Fruit fly (Drosophila melanogaster) whole organism, embryonic: ENCODE results near the gene H2.0.

Experiments used
- ATbp ChIP-seq: fragments of 200-800 bp; sonication (Bioruptor generic); optimal IDR thresholded peaks from 2 replicates; lab custom pipeline; 2017; ENCODE audit warnings: missing biosample characterization, mild to moderate bottlenecking, missing genetic modification characterization, missing genetic modification reagents
- Antp ChIP-seq: fragments of 200-800 bp; sonication (Bioruptor generic); optimal IDR thresholded peaks from 3 replicates; lab custom pipeline; 2016; ENCODE audit warnings: missing biosample characterization, missing genetic modification characterization
- CG10267 ChIP-seq: fragments of 200-800 bp; sonication (Bioruptor generic); optimal IDR thresholded peaks from 2 replicates; lab custom pipeline; 2018; ENCODE audit warnings: missing biosample characterization, mild to moderate bottlenecking, missing genetic modification characterization, moderate library complexity
- CG10321 ChIP-seq: fragments of 200-800 bp; sonication (Bioruptor generic); IDR thresholded peaks from 2 replicates; pipeline ENCODE4 v1.3.6; 2022; ENCODE audit warnings: missing biosample characterization, missing genetic modification characterization
- CG11723 ChIP-seq: fragments of 200-800 bp; sonication (Bioruptor generic); optimal IDR thresholded peaks from 2 replicates; lab custom pipeline; 2017; ENCODE audit warnings: missing biosample characterization, mild to moderate bottlenecking, missing genetic modification characterization
- CG12104 ChIP-seq: fragments of 200-800 bp; sonication (Bioruptor generic); optimal IDR thresholded peaks from 3 replicates; lab custom pipeline; 2016; ENCODE audit warnings: missing biosample characterization, missing genetic modification characterization
- CG12299 ChIP-seq: fragments of 200-800 bp; sonication (Bioruptor generic); optimal IDR thresholded peaks from 2 replicates; lab custom pipeline; 2018; ENCODE audit warnings: missing biosample characterization, mild to moderate bottlenecking, missing genetic modification characterization
- CG12391 ChIP-seq: fragments of 200-800 bp; sonication (Bioruptor generic); optimal IDR thresholded peaks from 3 replicates; lab custom pipeline; 2018; ENCODE audit warnings: missing biosample characterization, mild to moderate bottlenecking, missing genetic modification characterization, moderate library complexity
- CG13775 ChIP-seq: fragments of 200-800 bp; sonication (Bioruptor generic); optimal IDR thresholded peaks from 3 replicates; lab custom pipeline; 2017; ENCODE audit warnings: missing biosample characterization, mild to moderate bottlenecking, missing genetic modification characterization
- CG13894 ChIP-seq: fragments of 200-800 bp; sonication (Bioruptor generic); optimal IDR thresholded peaks from 3 replicates; lab custom pipeline; 2018; ENCODE audit warnings: missing biosample characterization, mild to moderate bottlenecking, missing genetic modification characterization, moderate library complexity
- CG1529 ChIP-seq: fragments of 200-800 bp; sonication (Bioruptor generic); optimal IDR thresholded peaks from 3 replicates; lab custom pipeline; 2018; ENCODE audit warnings: missing biosample characterization, missing genetic modification characterization
- CG17612 ChIP-seq: fragments of 200-800 bp; sonication (Bioruptor generic); IDR thresholded peaks from 2 replicates; pipeline ENCODE4 v1.3.6; 2022; ENCODE audit warnings: missing biosample characterization, missing genetic modification characterization
- CG2678 ChIP-seq: fragments of 200-800 bp; sonication (Bioruptor generic); optimal IDR thresholded peaks from 3 replicates; lab custom pipeline; 2019; ENCODE audit warnings: missing biosample characterization, mild to moderate bottlenecking, missing genetic modification characterization, moderate library complexity
- CG30020 ChIP-seq: fragments of 200-800 bp; optimal IDR thresholded peaks from 2 replicates; lab custom pipeline; 2019; ENCODE audit warnings: missing biosample characterization, mild to moderate bottlenecking, missing genetic modification characterization, moderate library complexity
- CG31224 ChIP-seq: fragments of 200-800 bp; sonication (Bioruptor generic); IDR thresholded peaks from 2 replicates; pipeline ENCODE4 v1.3.6; 2022; ENCODE audit warnings: missing biosample characterization, missing genetic modification characterization
- CG32767 ChIP-seq: fragments of 200-800 bp; sonication (Bioruptor generic); IDR thresholded peaks from 2 replicates; pipeline ENCODE4 v1.3.6; 2022; ENCODE audit warnings: missing biosample characterization, missing genetic modification characterization
- CG33557 ChIP-seq: fragments of 200-800 bp; sonication (Bioruptor generic); optimal IDR thresholded peaks from 2 replicates; lab custom pipeline; 2019; ENCODE audit warnings: missing biosample characterization, mild to moderate bottlenecking, missing genetic modification characterization, moderate library complexity
- Chrac-16 ChIP-seq: fragments of 200-800 bp; sonication (Bioruptor generic); optimal IDR thresholded peaks from 3 replicates; lab custom pipeline; 2016; ENCODE audit warnings: missing biosample characterization, missing genetic modification characterization
- D ChIP-seq, 2 experiments: fragments of 200-800 bp in 1 of 2; fragments of >200 bp in 1 of 2; sonication (Bioruptor generic) in 1 of 2; optimal IDR thresholded peaks; 2 replicates in 1 of 2; 3 replicates in 1 of 2; lab custom pipeline; 2017; ENCODE audit warnings: mild to moderate bottlenecking in 1 of 2, missing biosample characterization in 1 of 2, missing genetic modification characterization in 1 of 2, missing genetic modification reagents in 1 of 2
- Dbx ChIP-seq: fragments of 200-800 bp; sonication (Bioruptor generic); IDR thresholded peaks from 3 replicates; pipeline ENCODE4 v1.3.6; 2022; ENCODE audit warnings: missing biosample characterization, missing genetic modification characterization
- Ets65A ChIP-seq: fragments of 200-800 bp; sonication (Bioruptor generic); peaks from one replicate; lab custom pipeline; 2016; ENCODE audit warnings: missing biosample characterization, missing genetic modification characterization
- Fer1 ChIP-seq: fragments of 200-800 bp; sonication (Bioruptor generic); optimal IDR thresholded peaks from 2 replicates; lab custom pipeline; 2017; ENCODE audit warnings: missing biosample characterization, mild to moderate bottlenecking, missing genetic modification characterization
- HmgD ChIP-seq: fragments of 200-800 bp; sonication (Bioruptor generic); optimal IDR thresholded peaks from 3 replicates; lab custom pipeline; 2016; ENCODE audit warnings: missing biosample characterization, missing genetic modification characterization
- Max ChIP-seq: fragments of 200-800 bp; sonication (Bioruptor generic); optimal IDR thresholded peaks from 2 replicates; lab custom pipeline; 2016; ENCODE audit warnings: missing biosample characterization, mild to moderate bottlenecking, missing genetic modification characterization
- Meics ChIP-seq: fragments of 200-800 bp; sonication (Bioruptor generic); optimal IDR thresholded peaks from 2 replicates; lab custom pipeline; 2017; ENCODE audit warnings: missing biosample characterization, mild to moderate bottlenecking, missing genetic modification characterization
- PHDP ChIP-seq: fragments of 200-800 bp; sonication (Bioruptor generic); optimal IDR thresholded peaks from 3 replicates; lab custom pipeline; 2018; ENCODE audit warnings: missing biosample characterization, mild to moderate bottlenecking, missing genetic modification characterization, moderate library complexity
- Rx ChIP-seq: fragments of 200-800 bp; sonication (Bioruptor generic); IDR thresholded peaks from 2 replicates; pipeline ENCODE4 v1.3.6; 2022; ENCODE audit warnings: missing biosample characterization, missing genetic modification characterization
- Spps ChIP-seq: fragments of 200-800 bp; sonication (Bioruptor generic); optimal IDR thresholded peaks from 2 replicates; lab custom pipeline; 2018; ENCODE audit warnings: missing biosample characterization, mild to moderate bottlenecking, missing genetic modification characterization
- Ssrp ChIP-seq: fragments of 200-800 bp; sonication (Bioruptor generic); optimal IDR thresholded peaks from 2 replicates; lab custom pipeline; 2018; ENCODE audit warnings: missing biosample characterization, mild to moderate bottlenecking, missing genetic modification characterization, moderate library complexity
- ase ChIP-seq: fragments of 200-800 bp; sonication (Bioruptor generic); IDR thresholded peaks from 3 replicates; pipeline ENCODE4 v1.3.6; 2022; ENCODE audit warnings: missing biosample characterization, missing genetic modification characterization
- btn ChIP-seq: fragments of 200-800 bp; sonication (Bioruptor generic); optimal IDR thresholded peaks from 2 replicates; lab custom pipeline; 2016; ENCODE audit warnings: missing biosample characterization, missing genetic modification characterization
- disco-r ChIP-seq: fragments of 200-800 bp; sonication (Bioruptor generic); optimal IDR thresholded peaks from 2 replicates; lab custom pipeline; 2016; ENCODE audit warnings: missing biosample characterization, missing genetic modification characterization
- dysf ChIP-seq: fragments of 200-800 bp; sonication (Bioruptor generic); IDR thresholded peaks from 3 replicates; pipeline ENCODE4 v1.3.6; 2022; ENCODE audit warnings: missing biosample characterization, missing genetic modification characterization
- fd3F ChIP-seq: fragments of 200-800 bp; sonication (Bioruptor generic); optimal IDR thresholded peaks from 2 replicates; lab custom pipeline; 2018; ENCODE audit warnings: missing biosample characterization, mild to moderate bottlenecking, missing genetic modification characterization, moderate library complexity
- gt ChIP-seq: fragments of 200-800 bp; sonication (Bioruptor generic); IDR thresholded peaks from 2 replicates; pipeline ENCODE4 v1.3.6; 2022; ENCODE audit warnings: missing biosample characterization, missing genetic modification characterization
- her ChIP-seq: fragments of 200-800 bp; sonication (Bioruptor generic); optimal IDR thresholded peaks from 2 replicates; lab custom pipeline; 2016; ENCODE audit warnings: missing biosample characterization, missing genetic modification characterization
- inv ChIP-seq: fragments of 200-800 bp; sonication (Bioruptor generic); IDR thresholded peaks from 2 replicates; pipeline ENCODE4 v1.3.6; 2022; ENCODE audit warnings: missing biosample characterization, missing genetic modification characterization; ENCODE audit not compliant: partially characterized antibody
- lab ChIP-seq: fragments of 200-800 bp; sonication (Bioruptor generic); optimal IDR thresholded peaks from 3 replicates; lab custom pipeline; 2017; ENCODE audit warnings: missing biosample characterization, missing genetic modification characterization, mild to moderate bottlenecking, moderate library complexity, missing genetic modification reagents
- lov ChIP-seq, 2 experiments: fragments of 200-800 bp in 1 of 2; fragments of >200 bp in 1 of 2; sonication (Bioruptor generic) in 1 of 2; IDR thresholded peaks in 1 of 2; optimal IDR thresholded peaks in 1 of 2; 2 replicates in 1 of 2; 3 replicates in 1 of 2; pipeline versions ENCODE4 v1.3.6 to Lab custom; 2017 to 2022; ENCODE audit warnings: missing biosample characterization in 1 of 2, missing genetic modification characterization in 1 of 2
- nmo ChIP-seq: fragments of 200-800 bp; sonication (Bioruptor generic); optimal IDR thresholded peaks from 2 replicates; lab custom pipeline; 2018; ENCODE audit warnings: missing biosample characterization, mild to moderate bottlenecking, missing genetic modification characterization, moderate library complexity
- nom ChIP-seq: fragments of 200-800 bp; sonication (Bioruptor generic); optimal IDR thresholded peaks from 2 replicates; lab custom pipeline; 2017; ENCODE audit warnings: missing biosample characterization, missing genetic modification characterization, mild to moderate bottlenecking, moderate library complexity, missing genetic modification reagents
- pfk ChIP-seq: fragments of 200-800 bp; sonication (Bioruptor generic); optimal IDR thresholded peaks from 2 replicates; lab custom pipeline; 2018; ENCODE audit warnings: missing biosample characterization, mild to moderate bottlenecking, missing genetic modification characterization, moderate library complexity
- so ChIP-seq: fragments of 200-800 bp; sonication (Bioruptor generic); IDR thresholded peaks from 3 replicates; pipeline ENCODE4 v1.3.6; 2022; ENCODE audit warnings: missing biosample characterization, missing genetic modification characterization
- stc ChIP-seq: fragments of 200-800 bp; sonication (Bioruptor generic); IDR thresholded peaks from 2 replicates; pipeline ENCODE4 v1.3.6; 2022; ENCODE audit warnings: missing biosample characterization, missing genetic modification characterization
- tgo ChIP-seq: fragments of 200-800 bp; sonication (Bioruptor generic); IDR thresholded peaks from 3 replicates; pipeline ENCODE4 v1.3.6; 2022; ENCODE audit warnings: missing biosample characterization, missing genetic modification characterization
- trem ChIP-seq: fragments of 200-800 bp; optimal IDR thresholded peaks from 3 replicates; lab custom pipeline; 2019; ENCODE audit warnings: missing biosample characterization, mild to moderate bottlenecking, missing genetic modification characterization, moderate library complexity
- twi ChIP-seq: fragments of 200-800 bp; optimal IDR thresholded peaks from 2 replicates; lab custom pipeline; 2019; ENCODE audit warnings: missing biosample characterization, mild to moderate bottlenecking, missing genetic modification characterization, moderate library complexity
- unpg ChIP-seq: fragments of 200-800 bp; sonication (Bioruptor generic); optimal IDR thresholded peaks from 3 replicates; lab custom pipeline; 2018; ENCODE audit warnings: missing biosample characterization, mild to moderate bottlenecking, missing genetic modification characterization, moderate library complexity
- vvl ChIP-seq: fragments of 200-800 bp; sonication (Bioruptor generic); IDR thresholded peaks from 2 replicates; pipeline ENCODE4 v1.3.6; 2022; ENCODE audit warnings: missing biosample characterization, missing genetic modification characterization

The H2.0 gene

dm6 chr2L:6065823-6066222, 46.6 kb upstream of the H2.0 start, which contains the start of the genes Fbw5 and CG9147 (continued):
- peak; percentile 99 for TF ChIP-seq CG12299
- peak; percentile 100 for TF ChIP-seq Ssrp (tag; lab: Kevin White, UChicago)
- peak; percentile 54 for TF ChIP-seq pfk
- peak; percentile 90 for TF ChIP-seq CG10321
- peak; percentile 98 for TF ChIP-seq CG13894 (tag; lab: Kevin White, UChicago)
- TF ChIP-seq unpg (GFP tag; lab: Kevin White, UChicago), result peak; percentile 100
- TF ChIP-seq Fer1, result peak; percentile 98
- TF ChIP-seq CG32767 (GFP tag; lab: Robert Waterston, UW), result peak; percentile 100
- peak; percentile 99 for TF ChIP-seq lab (GFP tag; lab: Kevin White, UChicago)
- peak; percentile 100 for TF ChIP-seq tgo
- peak; percentile 100 for TF ChIP-seq CG12104 (GFP tag; lab: Kevin White, UChicago)
- TF ChIP-seq nom (GFP tag; lab: Kevin White, UChicago), result peak; percentile 97
- TF ChIP-seq dysf (GFP tag; lab: Robert Waterston, UW), result peak; percentile 100
- peak; percentile 99 for TF ChIP-seq stc (GFP tag; lab: Robert Waterston, UW)
- peak; percentile 100 for TF ChIP-seq Ets65A (GFP tag; lab: Kevin White, UChicago)
- TF ChIP-seq D (optimal IDR thresholded peaks at IDR 0.05; lab: Kevin White, UChicago), result no peak
- TF ChIP-seq D (GFP tag; optimal IDR thresholded peaks at IDR 0.05; lab: Kevin White, UChicago), result peak; percentile 99
- peak; percentile 100 for TF ChIP-seq fd3F (GFP tag; lab: Kevin White, UChicago)
- TF ChIP-seq CG10267 (tag; lab: Kevin White, UChicago), result peak; percentile 98
- peak; percentile 100 for TF ChIP-seq Max
- peak; percentile 99 for TF ChIP-seq CG13775 (GFP tag; lab: Kevin White, UChicago)
- no peak for TF ChIP-seq lov (optimal IDR thresholded peaks at IDR 0.05; lab: Kevin White, UChicago)
- peak; percentile 99 for TF ChIP-seq lov (GFP tag; IDR thresholded peaks at IDR 0.05; lab: Robert Waterston, UW)
- TF ChIP-seq twi (tag; lab: Kevin White, UChicago), result peak; percentile 98
- TF ChIP-seq CG31224 (GFP tag; lab: Robert Waterston, UW), result peak; percentile 96
- peak; percentile 97 for TF ChIP-seq trem (tag; lab: Kevin White, UChicago)
- peak; percentile 99 for TF ChIP-seq CG1529 (GFP tag; lab: Kevin White, UChicago)
- peak; percentile 99 for TF ChIP-seq CG33557 (GFP tag; lab: Kevin White, UChicago)
- TF ChIP-seq CG11723, result peak; percentile 99
- peak; percentile 98 for TF ChIP-seq Spps (tag; lab: Kevin White, UChicago)
- peak; percentile 99 for TF ChIP-seq btn (GFP tag; lab: Kevin White, UChicago)
- TF ChIP-seq PHDP (tag; lab: Kevin White, UChicago), result peak; percentile 100
- peak; percentile 100 for TF ChIP-seq so (GFP tag; lab: Robert Waterston, UW)
- peak; percentile 99 for TF ChIP-seq disco-r
- peak; percentile 100 for TF ChIP-seq CG2678
- peak; percentile 100 for TF ChIP-seq Dbx
- peak; percentile 100 for TF ChIP-seq Chrac-16 (GFP tag; lab: Kevin White, UChicago)
- peak; percentile 99 for TF ChIP-seq HmgD
- peak; percentile 92 for TF ChIP-seq CG30020 (tag; lab: Kevin White, UChicago)
- peak; percentile 100 for TF ChIP-seq ATbp (GFP tag; lab: Kevin White, UChicago)
- TF ChIP-seq gt (GFP tag; lab: Robert Waterston, UW), result peak; percentile 98
- TF ChIP-seq Antp, result peak; percentile 99
- peak; percentile 100 for TF ChIP-seq vvl (GFP tag; lab: Robert Waterston, UW)
- peak; percentile 100 for TF ChIP-seq CG12391 (tag; lab: Kevin White, UChicago)
- TF ChIP-seq her (GFP tag; lab: Kevin White, UChicago), result peak; percentile 98
- TF ChIP-seq nmo (GFP tag; lab: Kevin White, UChicago), result peak; percentile 100
- TF ChIP-seq Meics (GFP tag; lab: Kevin White, UChicago), result peak; percentile 99
- TF ChIP-seq Rx (GFP tag; lab: Robert Waterston, UW), result peak; percentile 99
- peak; percentile 96 for TF ChIP-seq CG17612 (GFP tag; lab: Robert Waterston, UW)
- TF ChIP-seq inv (GFP tag; lab: Robert Waterston, UW), result peak; percentile 18; the same call in 1 of the 2 replicates
- TF ChIP-seq ase (GFP tag; lab: Robert Waterston, UW), result peak; percentile 99
